Worm (Caenorhabditis elegans): ENCODE measurements around the gene F25B5.6.

- no peak for TF ChIP-seq tbx-2 (tag; optimal IDR thresholded peaks at IDR 0.05)
- no peak for TF ChIP-seq elt-2 (tag; optimal IDR thresholded peaks at IDR 0.05)
- no peak for TF ChIP-seq hpl-2 (GFP tag; optimal IDR thresholded peaks at IDR 0.05)
- TF ChIP-seq mdl-1 (tag; optimal IDR thresholded peaks at IDR 0.05), result no peak
- no peak for TF ChIP-seq hlh-17 (GFP tag; optimal IDR thresholded peaks at IDR 0.05; ENCODE audit: borderline replicate concordance)
- no peak for TF ChIP-seq blmp-1 (tag; optimal IDR thresholded peaks at IDR 0.05)
- TF ChIP-seq snpc-4 (tag; optimal IDR thresholded peaks at IDR 0.05), result no peak
- TF ChIP-seq mep-1 (tag; optimal IDR thresholded peaks at IDR 0.05), result no peak
These were observed 36.8 kb upstream of the F25B5.6 start, which contains the start of gene T04C9.3 for ce11 chrIII:5985340-5985739.
